Worm (Caenorhabditis elegans): Measurements from ENCODE around the gene Y43F8B.15.
"Not testable (repeated sequence)": the region's sequence is repeated elsewhere in the genome, so short reads cannot be mapped to it uniquely, and the experiment has no call there.

Gene Y43F8B.15

ce11 chrV:19428097-19428496, 33.8 kb downstream of the Y43F8B.15 start:
- peak; percentile 88 for TF ChIP-seq nhr-85 (tag)
- no peak for TF ChIP-seq jun-1 (tag; optimal IDR thresholded peaks at IDR 0.05)
- TF ChIP-seq lsy-2 (tag; optimal IDR thresholded peaks at IDR 0.05) = no peak
- peak; percentile 61 for TF ChIP-seq lin-14 (GFP tag; optimal IDR thresholded peaks at IDR 0.05)
- TF ChIP-seq fkh-8 (tag; optimal IDR thresholded peaks at IDR 0.05) = no peak
- no peak for TF ChIP-seq dsc-1 (tag; optimal IDR thresholded peaks at IDR 0.05)
- TF ChIP-seq snu-23 (GFP tag; optimal IDR thresholded peaks at IDR 0.05) = peak; percentile 55
- no peak for TF ChIP-seq lin-35 (GFP tag; optimal IDR thresholded peaks at IDR 0.05)
- TF ChIP-seq lin-15B (tag; optimal IDR thresholded peaks at IDR 0.05) = no peak
- TF ChIP-seq blmp-1 (tag; optimal IDR thresholded peaks at IDR 0.05) = peak; percentile 20
- TF ChIP-seq mep-1 (tag; optimal IDR thresholded peaks at IDR 0.05) = no peak
- peak; percentile 60 for TF ChIP-seq nhr-20 (tag; optimal IDR thresholded peaks at IDR 0.05)
- TF ChIP-seq ces-1 (GFP tag; optimal IDR thresholded peaks at IDR 0.05) = no peak
- TF ChIP-seq unc-30 (tag; optimal IDR thresholded peaks at IDR 0.05) = no peak
- TF ChIP-seq lin-13 (GFP tag; optimal IDR thresholded peaks at IDR 0.05) = no peak
- peak; percentile 24 for TF ChIP-seq nhr-71 (tag; optimal IDR thresholded peaks at IDR 0.05)
- TF ChIP-seq nhr-90 (tag; optimal IDR thresholded peaks at IDR 0.05; ENCODE audit: poor library complexity) = peak; percentile 12

ce11 chrV:19421131-19421530, 40.8 kb downstream of the Y43F8B.15 start, which contains the start of gene C25F9.2:
Gene C25F9.2 (plus strand): TSS chrV:19421471.
- no peak for TF ChIP-seq lir-3 (tag; optimal IDR thresholded peaks at IDR 0.05; ENCODE audit: poor library complexity)
- TF ChIP-seq zip-4 (GFP tag; optimal IDR thresholded peaks at IDR 0.05) = peak; percentile 13
- no peak for TF ChIP-seq Y116A8C.19 (tag; optimal IDR thresholded peaks at IDR 0.05; ENCODE audit: borderline replicate concordance)
- no peak for TF ChIP-seq ceh-82 (tag; optimal IDR thresholded peaks at IDR 0.05)
- TF ChIP-seq ces-1 (GFP tag; optimal IDR thresholded peaks at IDR 0.05) = no peak
- TF ChIP-seq rnt-1 (tag; optimal IDR thresholded peaks at IDR 0.05) = no peak
- TF ChIP-seq aly-2 (tag; optimal IDR thresholded peaks at IDR 0.05) = no peak
- no peak for TF ChIP-seq nhr-90 (tag; optimal IDR thresholded peaks at IDR 0.05; ENCODE audit: poor library complexity)

- not testable (repeated sequence) for TF ChIP-seq efl-1 (optimal IDR thresholded peaks at IDR 0.05)
- TF ChIP-seq efl-1 (GFP tag; optimal IDR thresholded peaks at IDR 0.05 in 1 of 2) (peak in 1 of 2 experiments; percentile 44), elt-2 (tag; optimal IDR thresholded peaks at IDR 0.05) (peak; percentile 48)
Observed at ce11 chrV:19419301-19419700, 42.6 kb downstream of the Y43F8B.15 start.

- peak; percentile 27 for TF ChIP-seq elt-2 (tag; optimal IDR thresholded peaks at IDR 0.05)
- TF ChIP-seq ztf-11 (tag; optimal IDR thresholded peaks at IDR 0.05) = no peak
Observed at ce11 chrV:19417836-19418235, 44.1 kb downstream of the Y43F8B.15 start, which contains the start of gene C25F9.15. Gene C25F9.15 (plus strand): TSS chrV:19418136.

ce11 chrV:19416475-19416874, 45.4 kb downstream of the Y43F8B.15 start, which contains the start of the genes C25F9.4 and C25F9.9:
Gene C25F9.4 (minus strand): TSS chrV:19416575.
Gene C25F9.9 (plus strand): TSS chrV:19416611.
- TF ChIP-seq pqm-1 (tag; optimal IDR thresholded peaks at IDR 0.05) (no peak), elt-2 (tag; optimal IDR thresholded peaks at IDR 0.05) (no peak), nhr-85 (tag) (peak; percentile 33), unc-130 (tag; optimal IDR thresholded peaks at IDR 0.05) (no peak), unc-30 (tag; optimal IDR thresholded peaks at IDR 0.05) (no peak), nhr-77 (tag; optimal IDR thresholded peaks at IDR 0.05) (no peak), ets-5 (GFP tag; IDR thresholded peaks at IDR 0.05) (no peak)

ce11 chrV:19410663-19411062, 51.3 kb downstream of the Y43F8B.15 start, which contains the start of gene C25F9.5:
Gene C25F9.5 (minus strand): TSS chrV:19410857.
- TF ChIP-seq C16A3.4 (tag; optimal IDR thresholded peaks at IDR 0.05) = no peak
- peak in 1 of 2 experiments; percentile 26 for TF ChIP-seq lin-35 (GFP tag; optimal IDR thresholded peaks at IDR 0.05)
- peak; percentile 69 for TF ChIP-seq elt-2 (tag; optimal IDR thresholded peaks at IDR 0.05)

Data from whole organism, L1 larva.